Fruit fly (Drosophila melanogaster) whole organism, embryonic: Measurements from ENCODE around the gene CG8149.

Experiments used
- Asciz ChIP-seq: fragments of 200-800 bp; sonication (Bioruptor generic); optimal IDR thresholded peaks from 2 replicates; lab custom pipeline; 2017; ENCODE audit warnings: missing biosample characterization, mild to moderate bottlenecking, missing genetic modification characterization, missing genetic modification reagents
- Blimp-1 ChIP-seq: fragments of 200-800 bp; sonication (Bioruptor generic); optimal IDR thresholded peaks from 3 replicates; lab custom pipeline; 2018; ENCODE audit warnings: missing biosample characterization, missing genetic modification characterization, mild to moderate bottlenecking, moderate library complexity, missing genetic modification reagents
- C15 ChIP-seq: fragments of 200-800 bp; sonication (Bioruptor generic); IDR thresholded peaks from 3 replicates; pipeline ENCODE4 v1.3.6; 2022; ENCODE audit warnings: missing biosample characterization, missing genetic modification characterization
- CG11456 ChIP-seq: fragments of 200-800 bp; sonication (Bioruptor generic); IDR thresholded peaks from 3 replicates; pipeline ENCODE4 v1.3.6; 2022; ENCODE audit warnings: missing biosample characterization, missing genetic modification characterization
- CG12155 ChIP-seq: fragments of 200-800 bp; sonication (Bioruptor generic); optimal IDR thresholded peaks from 3 replicates; lab custom pipeline; 2016; ENCODE audit warnings: missing biosample characterization, missing genetic modification characterization
- CG12769 ChIP-seq: fragments of 200-800 bp; sonication (Bioruptor generic); optimal IDR thresholded peaks from 2 replicates; lab custom pipeline; 2019; ENCODE audit warnings: missing biosample characterization, mild to moderate bottlenecking, missing genetic modification characterization, moderate library complexity
- CG13296 ChIP-seq: fragments of 200-800 bp; sonication (Bioruptor generic); optimal IDR thresholded peaks from 3 replicates; lab custom pipeline; 2018; ENCODE audit warnings: missing biosample characterization, mild to moderate bottlenecking, missing genetic modification characterization
- CG15073 ChIP-seq: fragments of 200-800 bp; sonication (Bioruptor generic); optimal IDR thresholded peaks from 2 replicates; lab custom pipeline; 2016; ENCODE audit warnings: missing biosample characterization, missing genetic modification characterization
- CG1647 ChIP-seq: fragments of 200-800 bp; sonication (Bioruptor generic); optimal IDR thresholded peaks from 3 replicates; lab custom pipeline; 2016; ENCODE audit warnings: missing biosample characterization, missing genetic modification characterization
- CG16779 ChIP-seq: fragments of 200-800 bp; sonication (Bioruptor generic); IDR thresholded peaks from 2 replicates; pipeline ENCODE4 v1.3.6; 2022; ENCODE audit warnings: missing biosample characterization, missing genetic modification characterization
- CG16813 ChIP-seq: fragments of 200-800 bp; sonication (Bioruptor generic); IDR thresholded peaks from 3 replicates; pipeline ENCODE4 v1.3.6; 2022; ENCODE audit warnings: missing biosample characterization, missing genetic modification characterization; ENCODE audit not compliant: partially characterized antibody
- CG17612 ChIP-seq: fragments of 200-800 bp; sonication (Bioruptor generic); IDR thresholded peaks from 2 replicates; pipeline ENCODE4 v1.3.6; 2022; ENCODE audit warnings: missing biosample characterization, missing genetic modification characterization
- CG2678 ChIP-seq: fragments of 200-800 bp; sonication (Bioruptor generic); optimal IDR thresholded peaks from 3 replicates; lab custom pipeline; 2019; ENCODE audit warnings: missing biosample characterization, mild to moderate bottlenecking, missing genetic modification characterization, moderate library complexity
- CG31388 ChIP-seq: fragments of 200-800 bp; sonication (Bioruptor generic); optimal IDR thresholded peaks from 2 replicates; lab custom pipeline; 2016; ENCODE audit warnings: missing biosample characterization, missing genetic modification characterization
- CG32772 ChIP-seq: fragments of 200-800 bp; sonication (Bioruptor generic); IDR thresholded peaks from 2 replicates; pipeline ENCODE4 v1.3.6; 2022; ENCODE audit warnings: missing biosample characterization, missing genetic modification characterization
- CG34376 ChIP-seq: fragments of 200-800 bp; sonication (Bioruptor generic); optimal IDR thresholded peaks from 2 replicates; lab custom pipeline; 2018; ENCODE audit warnings: missing biosample characterization, mild to moderate bottlenecking, missing genetic modification characterization
- CG43689 ChIP-seq: fragments of 200-800 bp; sonication (Bioruptor generic); IDR thresholded peaks from 2 replicates; pipeline ENCODE4 v1.3.6; 2022; ENCODE audit warnings: missing biosample characterization, missing genetic modification characterization
- CG6175 ChIP-seq: fragments of 200-800 bp; sonication (Bioruptor generic); IDR thresholded peaks from 3 replicates; pipeline ENCODE4 v1.3.6; 2022; ENCODE audit warnings: missing biosample characterization, missing genetic modification characterization
- CG7556 ChIP-seq: fragments of 200-800 bp; sonication (Bioruptor generic); optimal IDR thresholded peaks from 2 replicates; lab custom pipeline; 2017; ENCODE audit warnings: missing biosample characterization, mild to moderate bottlenecking, missing genetic modification characterization
- CG8089 ChIP-seq: fragments of 200-800 bp; sonication (Bioruptor generic); optimal IDR thresholded peaks from 3 replicates; lab custom pipeline; 2016; ENCODE audit warnings: missing biosample characterization, missing genetic modification characterization
- CG9876 ChIP-seq: fragments of 200-800 bp; sonication (Bioruptor generic); optimal IDR thresholded peaks from 2 replicates; lab custom pipeline; 2016; ENCODE audit warnings: missing biosample characterization, missing genetic modification characterization
- Dref ChIP-seq: fragments of 200-800 bp; sonication (Bioruptor generic); IDR thresholded peaks from 2 replicates; pipeline ENCODE4 v1.3.6; 2022; ENCODE audit warnings: missing biosample characterization, missing genetic modification characterization
- Elba2 ChIP-seq: fragments of 200-800 bp; sonication (Bioruptor generic); optimal IDR thresholded peaks from 3 replicates; lab custom pipeline; 2016; ENCODE audit warnings: missing biosample characterization, missing genetic modification characterization
- HLH4C ChIP-seq: fragments of 200-800 bp; sonication (Bioruptor generic); IDR thresholded peaks from 3 replicates; pipeline ENCODE4 v1.3.6; 2022; ENCODE audit warnings: missing biosample characterization, missing genetic modification characterization; ENCODE audit not compliant: partially characterized antibody
- HLH54F ChIP-seq: fragments of 200-800 bp; sonication (Bioruptor generic); optimal IDR thresholded peaks from 3 replicates; lab custom pipeline; 2016; ENCODE audit warnings: missing biosample characterization, missing genetic modification characterization
- Lpt ChIP-seq: fragments of >200 bp; optimal IDR thresholded peaks from 2 replicates; lab custom pipeline; 2018; ENCODE audit warnings: missing biosample characterization, missing genetic modification characterization
- Mrtf ChIP-seq: fragments of 200-800 bp; sonication (Bioruptor generic); IDR thresholded peaks from 3 replicates; pipeline ENCODE4 v1.3.6; 2022; ENCODE audit warnings: missing biosample characterization, missing genetic modification characterization
- Opbp ChIP-seq: fragments of 200-800 bp; sonication (Bioruptor generic); IDR thresholded peaks from 3 replicates; pipeline ENCODE4 v1.3.6; 2022; ENCODE audit warnings: missing biosample characterization, missing genetic modification characterization; ENCODE audit not compliant: partially characterized antibody
- Trl ChIP-seq, 3 experiments: fragments of >200 bp in 2 of 3; fragments of 200-800 bp in 1 of 3; sonication (Bioruptor generic) in 1 of 3; optimal IDR thresholded peaks; 2 replicates in 1 of 3; 3 replicates in 2 of 3; lab custom pipeline; 2016 to 2017; ENCODE audit warnings: missing biosample characterization in 1 of 3, missing genetic modification characterization in 1 of 3
- Xrp1 ChIP-seq: fragments of 200-800 bp; sonication (Bioruptor generic); IDR thresholded peaks from 2 replicates; pipeline ENCODE4 v1.3.6; 2022; ENCODE audit warnings: missing biosample characterization, missing genetic modification characterization
- bab2 ChIP-seq: fragments of 200-800 bp; sonication (Bioruptor generic); optimal IDR thresholded peaks from 2 replicates; lab custom pipeline; 2016; ENCODE audit warnings: missing biosample characterization, missing genetic modification characterization
- crol ChIP-seq: fragments of 200-800 bp; sonication (Bioruptor generic); IDR thresholded peaks from 2 replicates; pipeline ENCODE4 v1.3.6; 2022; ENCODE audit warnings: missing biosample characterization, missing genetic modification characterization
- dimm ChIP-seq: fragments of 200-800 bp; sonication (Bioruptor generic); IDR thresholded peaks from 2 replicates; pipeline ENCODE4 v1.3.6; 2022; ENCODE audit warnings: missing biosample characterization, missing genetic modification characterization
- dm ChIP-seq: fragments of 200-800 bp; sonication (Bioruptor generic); optimal IDR thresholded peaks from 3 replicates; lab custom pipeline; 2016; ENCODE audit warnings: missing biosample characterization, missing genetic modification characterization
- dysf ChIP-seq: fragments of 200-800 bp; sonication (Bioruptor generic); IDR thresholded peaks from 3 replicates; pipeline ENCODE4 v1.3.6; 2022; ENCODE audit warnings: missing biosample characterization, missing genetic modification characterization
- en ChIP-seq: fragments of 200-800 bp; sonication (Bioruptor generic); optimal IDR thresholded peaks from 2 replicates; lab custom pipeline; 2016; ENCODE audit warnings: missing biosample characterization, missing genetic modification characterization
- gt ChIP-seq: fragments of 200-800 bp; sonication (Bioruptor generic); IDR thresholded peaks from 2 replicates; pipeline ENCODE4 v1.3.6; 2022; ENCODE audit warnings: missing biosample characterization, missing genetic modification characterization
- hb ChIP-seq: fragments of 200-800 bp; sonication (Bioruptor generic); IDR thresholded peaks from 3 replicates; pipeline ENCODE4 v1.3.6; 2022; ENCODE audit warnings: missing biosample characterization, missing genetic modification characterization; ENCODE audit not compliant: partially characterized antibody
- insv ChIP-seq, 2 experiments: fragments of 200-800 bp; sonication (Bioruptor generic); optimal IDR thresholded peaks; 3 replicates each; lab custom pipeline; 2016 to 2018; ENCODE audit warnings: missing biosample characterization in 2 of 2, missing genetic modification characterization in 2 of 2
- p53 ChIP-seq: fragments of 200-800 bp; sonication (Bioruptor generic); optimal IDR thresholded peaks from 2 replicates; lab custom pipeline; 2016; ENCODE audit warnings: missing biosample characterization, missing genetic modification characterization
- peb ChIP-seq: fragments of 200-800 bp; sonication (Bioruptor generic); IDR thresholded peaks from 2 replicates; pipeline ENCODE4 v1.3.6; 2022; ENCODE audit warnings: missing biosample characterization, missing genetic modification characterization
- prd ChIP-seq, 3 experiments: fragments of >200 bp in 2 of 3; fragments of 200-800 bp in 1 of 3; sonication (Bioruptor generic) in 1 of 3; optimal IDR thresholded peaks in 2 of 3; IDR thresholded peaks in 1 of 3; 2 replicates in 2 of 3; 3 replicates in 1 of 3; pipeline versions ENCODE4 v1.3.6 to Lab custom; 2017 to 2022; ENCODE audit warnings: missing biosample characterization in 1 of 3, missing genetic modification characterization in 1 of 3
- seq ChIP-seq: fragments of 200-800 bp; sonication (Bioruptor generic); IDR thresholded peaks from 2 replicates; pipeline ENCODE4 v1.3.6; 2022; ENCODE audit warnings: missing biosample characterization, missing genetic modification characterization
- sim ChIP-seq: fragments of 200-800 bp; sonication (Bioruptor generic); IDR thresholded peaks from 2 replicates; pipeline ENCODE4 v1.3.6; 2022; ENCODE audit warnings: missing biosample characterization, missing genetic modification characterization
- sna ChIP-seq: fragments of 200-800 bp; sonication (Bioruptor generic); IDR thresholded peaks from 2 replicates; pipeline ENCODE4 v1.3.6; 2022; ENCODE audit warnings: missing biosample characterization, missing genetic modification characterization; ENCODE audit not compliant: partially characterized antibody
- tin ChIP-seq: fragments of 200-800 bp; sonication (Bioruptor generic); optimal IDR thresholded peaks from 3 replicates; lab custom pipeline; 2016; ENCODE audit warnings: missing biosample characterization, missing genetic modification characterization
- vnd ChIP-seq: fragments of 200-800 bp; sonication (Bioruptor generic); IDR thresholded peaks from 3 replicates; pipeline ENCODE4 v1.3.6; 2022; ENCODE audit warnings: missing biosample characterization, missing genetic modification characterization; ENCODE audit not compliant: partially characterized antibody
- yki ChIP-seq: fragments of >200 bp; optimal IDR thresholded peaks from 3 replicates; lab custom pipeline; 2018

The CG8149 gene

DNA sequence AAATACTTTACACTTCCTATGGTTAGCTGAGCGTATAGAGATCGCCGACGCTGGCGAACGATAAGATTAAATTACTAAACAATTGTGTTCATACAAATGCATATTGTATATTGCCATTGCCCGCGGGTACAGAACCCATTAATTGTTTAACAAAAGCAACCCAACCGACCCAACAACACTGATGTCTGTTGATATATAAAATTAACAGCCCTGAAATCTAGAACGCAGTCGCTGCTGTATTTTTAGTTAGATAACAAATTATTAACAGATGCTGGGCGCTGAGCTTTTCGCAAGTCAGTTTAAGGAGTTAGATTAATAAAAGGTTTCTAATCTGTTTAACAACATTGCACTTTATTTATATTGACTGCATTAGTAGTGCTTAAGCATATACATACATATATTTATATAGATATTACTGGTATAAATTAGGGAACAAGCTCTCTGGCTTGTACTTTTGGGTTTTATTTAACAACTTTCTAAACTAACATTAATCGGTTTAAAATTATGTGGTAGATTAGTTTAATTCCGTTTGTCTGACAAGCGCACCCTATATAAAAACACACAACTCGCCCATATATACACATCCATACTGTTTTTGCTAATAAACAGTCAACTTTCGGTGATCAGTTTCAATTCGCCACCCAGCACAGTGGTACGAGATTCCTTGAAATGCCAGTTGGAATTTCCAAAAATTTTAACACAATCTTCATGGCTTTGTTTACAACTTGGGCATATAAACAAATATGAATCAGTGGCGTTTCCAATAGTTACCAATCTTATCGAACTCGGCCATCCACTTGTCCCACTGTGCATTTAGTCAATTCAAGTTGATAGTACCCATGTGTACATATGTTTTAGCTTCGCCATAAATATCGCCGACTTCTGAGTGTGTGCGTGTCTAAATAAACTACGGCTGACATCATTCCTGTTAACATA, 23.7 kb downstream of the CG8149 start (continued):
- TF ChIP-seq CG11456 (GFP tag; lab: Robert Waterston, UW), result peak; percentile 93
- TF ChIP-seq Xrp1 (GFP tag; lab: Robert Waterston, UW), result peak; percentile 90
- TF ChIP-seq CG2678 (tag; lab: Kevin White, UChicago), result peak; percentile 91
- TF ChIP-seq CG16813 (GFP tag; lab: Robert Waterston, UW), result no peak
- peak; percentile 70 for TF ChIP-seq en
- peak; percentile 90 for TF ChIP-seq CG6175
- TF ChIP-seq peb, result peak; percentile 65; the same call in 1 of the 2 replicates
- TF ChIP-seq yki, result no peak
- TF ChIP-seq HLH54F, result peak; percentile 81
- peak; percentile 91 for TF ChIP-seq bab2
- TF ChIP-seq CG7556, result peak; percentile 80
- peak; percentile 94 for TF ChIP-seq CG12769
- no peak for TF ChIP-seq sna (GFP tag; lab: Robert Waterston, UW)
- TF ChIP-seq vnd, result 0 out of 3 replicates have a peak, but pooled peaks have one; percentile 23
- no peak for TF ChIP-seq HLH4C (GFP tag; lab: Robert Waterston, UW)
- TF ChIP-seq CG8089 (GFP tag; lab: Kevin White, UChicago), result peak; percentile 30
- TF ChIP-seq crol, result no peak
- peak; percentile 88 for TF ChIP-seq Mrtf (GFP tag; lab: Robert Waterston, UW)
- no peak for TF ChIP-seq hb (GFP tag; lab: Robert Waterston, UW)
- TF ChIP-seq seq (GFP tag; lab: Robert Waterston, UW), result peak; percentile 72
- TF ChIP-seq CG12155, result peak; percentile 70
- no peak for TF ChIP-seq sim
- peak; percentile 95 for TF ChIP-seq dysf (GFP tag; lab: Robert Waterston, UW)
- TF ChIP-seq Opbp (GFP tag; lab: Robert Waterston, UW), result no peak
- peak; percentile 94 for TF ChIP-seq CG1647
- peak; percentile 84; the same call in 2 of the 3 replicates for TF ChIP-seq C15
- TF ChIP-seq CG13296 (GFP tag; lab: Kevin White, UChicago), result peak; percentile 88
- TF ChIP-seq Lpt (GFP tag; lab: Kevin White, UChicago), result no peak
- peak; percentile 77 for TF ChIP-seq CG17612 (GFP tag; lab: Robert Waterston, UW)
- TF ChIP-seq Elba2 (GFP tag; lab: Kevin White, UChicago), result no peak
- TF ChIP-seq insv (GFP tag; optimal IDR thresholded peaks at IDR 0.05; lab: Kevin White, UChicago), result no peak
- TF ChIP-seq CG43689 (GFP tag; lab: Robert Waterston, UW), result peak; percentile 72
- TF ChIP-seq Blimp-1, result peak; percentile 83
- peak; percentile 68 for TF ChIP-seq CG9876 (GFP tag; lab: Kevin White, UChicago)
- peak; percentile 4 for TF ChIP-seq CG15073 (GFP tag; lab: Kevin White, UChicago)
- no peak for TF ChIP-seq prd (optimal IDR thresholded peaks at IDR 0.05; lab: Kevin White, UChicago)
- TF ChIP-seq prd (GFP tag; IDR thresholded peaks at IDR 0.05; lab: Robert Waterston, UW), result peak; percentile 92
- TF ChIP-seq Trl (optimal IDR thresholded peaks at IDR 0.05; lab: Kevin White, UChicago), result no peak
- TF ChIP-seq Trl (GFP tag; optimal IDR thresholded peaks at IDR 0.05; lab: Kevin White, UChicago), result peak; percentile 96
- TF ChIP-seq Asciz, result peak; percentile 83
- TF ChIP-seq CG32772, result peak; percentile 87
- TF ChIP-seq CG34376 (GFP tag; lab: Kevin White, UChicago), result peak; percentile 91
- peak; percentile 18 for TF ChIP-seq CG31388
- peak; percentile 46; the same call in 1 of the 2 replicates for TF ChIP-seq Dref (GFP tag; lab: Robert Waterston, UW)
- TF ChIP-seq tin (GFP tag; lab: Kevin White, UChicago), result peak; percentile 89
- TF ChIP-seq dimm (GFP tag; lab: Robert Waterston, UW), result peak; percentile 39; the same call in 1 of the 2 replicates
- no peak for TF ChIP-seq gt (GFP tag; lab: Robert Waterston, UW)
- peak; percentile 95 for TF ChIP-seq CG16779
- TF ChIP-seq dm (GFP tag; lab: Kevin White, UChicago), result peak; percentile 54
- peak; percentile 86 for TF ChIP-seq p53 (GFP tag; lab: Kevin White, UChicago)
